Worm (Caenorhabditis elegans) whole organism, L3 larva: ENCODE results near the gene B0286.1.
A peak's percentile ranks its signal among the peaks of the same experiment; 100 is the strongest.

Source experiments
- R02D3.7 ChIP-seq: fragments of 150-350 bp; optimal IDR thresholded peaks from 2 replicates; lab custom pipeline; 2014; ENCODE audit warnings: missing biosample characterization, missing genetic modification characterization
- ZK546.5 ChIP-seq: sonication (generic microtip); optimal IDR thresholded peaks from 2 replicates; lab custom pipeline; 2017; ENCODE audit warnings: missing biosample characterization, missing genetic modification characterization
- aly-2 ChIP-seq: fragments of 150-350 bp; optimal IDR thresholded peaks from 2 replicates; lab custom pipeline; 2014; ENCODE audit warnings: missing biosample characterization, missing genetic modification characterization
- ceh-16 ChIP-seq: sonication (generic microtip); optimal IDR thresholded peaks from 2 replicates; lab custom pipeline; 2017; ENCODE audit warnings: missing biosample characterization, missing genetic modification characterization
- ceh-82 ChIP-seq: fragments of 150-350 bp; optimal IDR thresholded peaks from 2 replicates; lab custom pipeline; 2014; ENCODE audit warnings: missing biosample characterization, missing genetic modification characterization
- daf-12 ChIP-seq: fragments of 150-350 bp; optimal IDR thresholded peaks from 2 replicates; lab custom pipeline; 2014; ENCODE audit warnings: missing biosample characterization, missing genetic modification reagents, missing genetic modification characterization
- egl-27 ChIP-seq: sonication (generic microtip); optimal IDR thresholded peaks from 4 replicates; lab custom pipeline; 2017; ENCODE audit warnings: missing biosample characterization, missing genetic modification reagents, missing genetic modification characterization
- elt-1 ChIP-seq: fragments of 150-350 bp; optimal IDR thresholded peaks from 2 replicates; lab custom pipeline; 2014; ENCODE audit warnings: missing biosample characterization, missing genetic modification characterization
- elt-3 ChIP-seq, 3 experiments: fragments of 150-350 bp in 1 of 3; sonication (generic microtip) in 2 of 3; optimal IDR thresholded peaks; 2 replicates in 2 of 3; 4 replicates in 1 of 3; lab custom pipeline; 2014 to 2017; ENCODE audit warnings: missing biosample characterization in 3 of 3, missing genetic modification characterization in 3 of 3
- eor-1 ChIP-seq, 2 experiments: fragments of 150-350 bp; optimal IDR thresholded peaks; 2 replicates each; lab custom pipeline; 2014 to 2018; ENCODE audit warnings: missing biosample characterization in 2 of 2, missing genetic modification characterization in 2 of 2
- fkh-2 ChIP-seq: fragments of 150-350 bp; optimal IDR thresholded peaks from 2 replicates; lab custom pipeline; 2014; ENCODE audit warnings: missing biosample characterization, missing genetic modification reagents, missing genetic modification characterization
- fos-1 ChIP-seq: fragments of 150-350 bp; optimal IDR thresholded peaks from 2 replicates; lab custom pipeline; 2014; ENCODE audit warnings: missing biosample characterization, missing genetic modification characterization
- hmg-11 ChIP-seq: sonication (generic microtip); optimal IDR thresholded peaks from 2 replicates; lab custom pipeline; 2016; ENCODE audit warnings: missing genetic modification characterization, missing compliant biosample characterization
- jun-1 ChIP-seq: fragments of 150-350 bp; optimal IDR thresholded peaks from 2 replicates; lab custom pipeline; 2014; ENCODE audit warnings: missing biosample characterization, missing genetic modification reagents, missing genetic modification characterization
- lin-15B ChIP-seq: fragments of 150-350 bp; optimal IDR thresholded peaks from 2 replicates; lab custom pipeline; 2014; ENCODE audit warnings: missing biosample characterization, missing genetic modification characterization
- lsy-12 ChIP-seq: sonication (generic microtip); optimal IDR thresholded peaks from 2 replicates; lab custom pipeline; 2016; ENCODE audit warnings: mild to moderate bottlenecking, missing genetic modification characterization, missing compliant biosample characterization
- mdl-1 ChIP-seq: fragments of 150-350 bp; optimal IDR thresholded peaks from 2 replicates; lab custom pipeline; 2014; ENCODE audit warnings: missing biosample characterization, missing genetic modification characterization
- mml-1 ChIP-seq: fragments of 150-350 bp; sonication (generic microtip); optimal IDR thresholded peaks from 3 replicates; lab custom pipeline; 2014; ENCODE audit warnings: missing biosample characterization, missing genetic modification characterization
- nfya-1 ChIP-seq: sonication (generic microtip); optimal IDR thresholded peaks from 2 replicates; lab custom pipeline; 2017; ENCODE audit warnings: missing genetic modification characterization, mild to moderate bottlenecking, missing compliant biosample characterization, antibody characterized with exemption, moderate library complexity; ENCODE audit not compliant: insufficient read depth
- nhr-12 ChIP-seq: fragments of 150-350 bp; optimal IDR thresholded peaks from 2 replicates; lab custom pipeline; 2014; ENCODE audit warnings: missing biosample characterization, missing genetic modification characterization
- nhr-23 ChIP-seq: fragments of 150-350 bp; optimal IDR thresholded peaks from 2 replicates; lab custom pipeline; 2014; ENCODE audit warnings: missing biosample characterization, missing genetic modification reagents, missing genetic modification characterization
- nhr-237 ChIP-seq: fragments of 150-350 bp; optimal IDR thresholded peaks from 2 replicates; lab custom pipeline; 2014; ENCODE audit warnings: missing biosample characterization, missing genetic modification characterization
- nhr-25 ChIP-seq: sonication (generic microtip); optimal IDR thresholded peaks from 2 replicates; lab custom pipeline; 2017; ENCODE audit warnings: missing biosample characterization, missing genetic modification characterization
- nhr-28 ChIP-seq: fragments of 150-350 bp; optimal IDR thresholded peaks from 2 replicates; lab custom pipeline; 2014; ENCODE audit warnings: missing biosample characterization, missing genetic modification characterization
- nhr-43 ChIP-seq: sonication (generic microtip); optimal IDR thresholded peaks from 2 replicates; lab custom pipeline; 2016; ENCODE audit warnings: mild to moderate bottlenecking, missing genetic modification characterization, missing compliant biosample characterization; ENCODE audit not compliant: poor library complexity, severe bottlenecking
- nhr-67 ChIP-seq: fragments of 150-350 bp; optimal IDR thresholded peaks from 2 replicates; lab custom pipeline; 2014; ENCODE audit warnings: missing biosample characterization, missing genetic modification characterization
- nhr-76 ChIP-seq: fragments of 150-350 bp; sonication (generic microtip); optimal IDR thresholded peaks from 5 replicates; lab custom pipeline; 2014; ENCODE audit warnings: missing biosample characterization, missing genetic modification characterization
- pha-4 ChIP-seq: fragments of 150-350 bp; optimal IDR thresholded peaks from 2 replicates; lab custom pipeline; 2014; ENCODE audit warnings: missing biosample characterization, missing genetic modification reagents, missing genetic modification characterization
- pqm-1 ChIP-seq: fragments of 150-350 bp; optimal IDR thresholded peaks from 2 replicates; lab custom pipeline; 2017; ENCODE audit warnings: missing biosample characterization, missing genetic modification characterization, inconsistent platforms
- skn-1 ChIP-seq: fragments of 150-350 bp; optimal IDR thresholded peaks from 2 replicates; lab custom pipeline; 2014; ENCODE audit warnings: missing biosample characterization, missing genetic modification characterization
- tbx-2 ChIP-seq: sonication (generic microtip); optimal IDR thresholded peaks from 2 replicates; lab custom pipeline; 2016; ENCODE audit warnings: mild to moderate bottlenecking, missing genetic modification characterization, missing compliant biosample characterization
- unc-39 ChIP-seq: sonication (generic microtip); optimal IDR thresholded peaks from 4 replicates; lab custom pipeline; 2017; ENCODE audit warnings: missing biosample characterization, missing genetic modification characterization
- unc-62 ChIP-seq: fragments of 150-350 bp; sonication (generic microtip); optimal IDR thresholded peaks from 4 replicates; lab custom pipeline; 2014; ENCODE audit warnings: missing biosample characterization, missing genetic modification reagents, missing genetic modification characterization
- ztf-11 ChIP-seq: fragments of 150-350 bp; optimal IDR thresholded peaks from 2 replicates; lab custom pipeline; 2014; ENCODE audit warnings: missing biosample characterization, missing genetic modification characterization
- ztf-4 ChIP-seq: fragments of 150-350 bp; optimal IDR thresholded peaks from 2 replicates; lab custom pipeline; 2014; ENCODE audit warnings: missing biosample characterization, missing genetic modification characterization

Gene B0286.1

DNA sequence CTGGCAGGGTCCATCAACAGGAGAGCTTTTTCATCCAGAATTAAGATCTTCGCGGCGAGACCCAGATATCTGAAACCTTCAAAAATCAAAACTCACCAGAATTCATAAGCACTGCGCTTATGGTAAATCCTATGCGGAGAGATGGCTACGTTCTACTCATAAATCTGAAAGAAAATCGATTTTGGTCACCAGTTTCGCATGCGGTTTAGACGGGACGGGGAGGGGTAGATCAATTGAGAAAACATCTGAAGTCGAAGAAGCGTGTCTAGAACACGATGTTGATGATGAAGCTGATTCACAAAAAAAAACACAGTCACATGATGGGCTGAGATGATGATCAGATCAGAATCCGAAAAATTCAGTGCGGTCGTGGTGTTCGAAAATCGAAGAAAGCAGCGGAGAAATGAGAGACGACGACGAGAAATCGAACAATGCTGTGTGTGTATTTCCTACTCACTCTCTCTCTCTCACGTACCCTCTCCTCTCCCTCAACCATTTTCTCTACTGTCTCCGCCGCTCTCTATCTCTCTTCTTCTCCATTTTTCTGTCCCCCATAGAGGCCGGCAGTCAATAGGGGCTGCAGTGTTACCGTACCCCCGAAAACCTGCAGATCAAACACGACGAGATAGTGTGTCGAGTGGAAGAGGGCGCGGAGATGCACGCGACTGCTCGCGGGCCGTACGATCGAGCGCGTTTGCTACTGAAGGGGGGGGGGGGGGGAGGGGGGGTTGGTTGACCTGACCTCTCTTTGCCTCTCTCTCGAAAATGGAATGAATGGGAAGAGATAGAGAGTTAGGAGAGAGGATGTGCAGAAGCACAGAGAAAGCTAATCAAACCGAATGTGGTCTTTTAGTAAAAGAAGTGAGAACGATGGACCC, 1.8 kb upstream of the B0286.1 start, which contains the start of gene ntl-2 (continued):
- TF ChIP-seq unc-62 (GFP tag; lab: Kevin White, UChicago) (peak; percentile 66), ztf-11 (tag; lab: Kevin White, UChicago) (no peak), nhr-76 (tag; lab: Kevin White, UChicago) (peak; percentile 44), ceh-82 (tag; lab: Kevin White, UChicago) (peak; percentile 91), aly-2 (tag; lab: Kevin White, UChicago) (no peak), nfya-1 (tag; lab: Kevin White, UChicago) (peak; percentile 99), ztf-4 (tag; lab: Kevin White, UChicago) (peak; percentile 58)

- TF ChIP-seq ceh-82 (tag; lab: Kevin White, UChicago) (no peak), fos-1 (tag; lab: Kevin White, UChicago) (no peak), jun-1 (no peak), ztf-4 (tag; lab: Kevin White, UChicago) (no peak), skn-1 (tag; lab: Kevin White, UChicago) (no peak), daf-12 (tag; lab: Kevin White, UChicago) (no peak)
- TF ChIP-seq, all 47 proteins: peak for 0
These were observed 5.0 kb downstream of the B0286.1 start, which contains the start of gene fkh-6 for ce11 chrII:4383306-4383705. Gene fkh-6 (minus strand): TSS chrII:4383406.

ce11 chrII:4391072-4391471, 12.8 kb downstream of the B0286.1 start:
- TF ChIP-seq hmg-11 (tag; lab: Kevin White, UChicago) (no peak), tbx-2 (tag; lab: Kevin White, UChicago) (no peak), fkh-2 (no peak), R02D3.7 (no peak), elt-1 (tag; lab: Kevin White, UChicago) (no peak), mdl-1 (tag; lab: Kevin White, UChicago) (no peak), ceh-16 (tag; lab: Kevin White, UChicago) (no peak), ztf-11 (tag; lab: Kevin White, UChicago) (no peak), fos-1 (tag; lab: Kevin White, UChicago) (no peak), nhr-237 (no peak), unc-62 (GFP tag; lab: Kevin White, UChicago) (no peak), pha-4 (tag; lab: Kevin White, UChicago) (no peak), ZK546.5 (tag; lab: Kevin White, UChicago) (no peak), nhr-67 (tag; lab: Kevin White, UChicago) (no peak), skn-1 (tag; lab: Kevin White, UChicago) (no peak), egl-27 (tag; lab: Kevin White, UChicago) (no peak), lsy-12 (tag; lab: Kevin White, UChicago) (no peak), unc-39 (tag; lab: Kevin White, UChicago) (no peak)

DNA sequence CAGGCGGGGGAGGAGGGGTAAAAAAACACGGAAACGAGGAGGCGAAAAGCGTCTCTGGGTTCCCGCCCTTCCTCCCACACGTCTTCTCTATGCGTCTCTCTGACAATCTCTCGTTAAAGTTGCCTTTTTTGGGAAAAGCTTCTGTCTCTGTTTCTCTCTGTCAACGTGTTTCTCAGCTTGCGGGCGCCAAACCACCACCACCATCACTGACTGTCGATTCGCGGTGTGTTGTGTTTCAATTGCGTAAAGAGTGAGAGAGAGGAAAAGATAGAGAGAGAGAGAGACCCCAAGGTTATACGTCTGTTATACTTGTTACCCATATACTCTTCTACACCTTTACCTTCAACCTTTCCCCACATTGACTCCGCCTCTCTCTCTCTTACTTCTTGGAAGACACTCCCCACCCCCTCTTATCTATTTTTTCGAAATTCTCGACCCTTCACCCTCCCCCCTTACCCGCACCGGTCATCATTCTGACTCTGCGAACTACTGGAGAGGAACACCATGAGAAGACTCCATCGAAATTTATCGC, 14.3 kb downstream of the B0286.1 start, which contains the start of gene mlt-7:
Gene mlt-7 (plus strand): TSS at position 482 of the 532 bp plus-strand sequence.
- TF ChIP-seq ztf-4 (tag; lab: Kevin White, UChicago) (no peak), hmg-11 (tag; lab: Kevin White, UChicago) (no peak), jun-1 (no peak), nhr-43 (tag; lab: Kevin White, UChicago) (no peak), lin-15B (tag; lab: Kevin White, UChicago) (no peak), egl-27 (tag; lab: Kevin White, UChicago) (no peak), nhr-25 (tag; lab: Kevin White, UChicago) (peak; percentile 91), nhr-28 (no peak), nhr-76 (tag; lab: Kevin White, UChicago) (no peak), eor-1 (tag; optimal IDR thresholded peaks at IDR 0.05; lab: Kevin White, UChicago) (no peak), mml-1 (tag; lab: Kevin White, UChicago) (no peak), elt-1 (tag; lab: Kevin White, UChicago) (peak; percentile 15), nhr-12 (tag; lab: Kevin White, UChicago) (no peak), pqm-1 (no peak), elt-3 (tag; optimal IDR thresholded peaks at IDR 0.05; lab: Kevin White, UChicago) (no peak), nhr-23 (tag; lab: Kevin White, UChicago) (peak; percentile 16), daf-12 (tag; lab: Kevin White, UChicago) (no peak)
